Fruit fly (Drosophila melanogaster) whole organism, adult: ENCODE data around the gene fmt.

Source experiments
- CG7045 ChIP-seq: fragments of 200-800 bp; sonication (Bioruptor generic); optimal IDR thresholded peaks from 2 replicates; lab custom pipeline; 2017; ENCODE audit warnings: missing biosample characterization, mild to moderate bottlenecking, missing genetic modification characterization
- Crg-1 ChIP-seq: fragments of 200-800 bp; sonication (Bioruptor generic); optimal IDR thresholded peaks from 2 replicates; lab custom pipeline; 2016; ENCODE audit warnings: missing biosample characterization, missing genetic modification characterization
- Mnt ChIP-seq: fragments of 200-800 bp; sonication (Bioruptor generic); optimal IDR thresholded peaks from 2 replicates; lab custom pipeline; 2016; ENCODE audit warnings: missing biosample characterization, mild to moderate bottlenecking, missing genetic modification characterization
- cic ChIP-seq: fragments of 200-800 bp; sonication (Bioruptor generic); optimal IDR thresholded peaks from 2 replicates; lab custom pipeline; 2017; ENCODE audit warnings: missing biosample characterization, mild to moderate bottlenecking, missing genetic modification characterization, moderate library complexity

dm6 chr3L:6220187-6220586, 46.5 kb upstream of the fmt start, which contains the start of gene CG33946:
- no peak for TF ChIP-seq Crg-1 (GFP tag; lab: Kevin White, UChicago)
- no peak for TF ChIP-seq cic
- TF ChIP-seq Mnt (GFP tag; lab: Kevin White, UChicago): no peak
- no peak for TF ChIP-seq CG7045
